Fruit fly (Drosophila melanogaster) whole organism: ENCODE data around the gene CG32700.

Experiments used
- CG8478 ChIP-seq: fragments of >200 bp; optimal IDR thresholded peaks from 2 replicates; lab custom pipeline; 2018; ENCODE audit warnings: inconsistent platforms
- Dll ChIP-seq: fragments of >200 bp; optimal IDR thresholded peaks from 2 replicates; lab custom pipeline; 2017
- EcR ChIP-seq, 2 experiments: fragments of >200 bp; optimal IDR thresholded peaks; 2 replicates each; lab custom pipeline; 2017; ENCODE audit warnings: missing biosample characterization in 2 of 2, missing genetic modification characterization in 2 of 2, missing genetic modification reagents in 2 of 2
- pan ChIP-seq: fragments of >200 bp; optimal IDR thresholded peaks from 2 replicates; lab custom pipeline; 2017
- psq ChIP-seq: fragments of >200 bp; optimal IDR thresholded peaks from 2 replicates; lab custom pipeline; 2017
- usp ChIP-seq: fragments of >200 bp; optimal IDR thresholded peaks from 2 replicates; lab custom pipeline; 2017; ENCODE audit warnings: missing biosample characterization, missing genetic modification characterization, mixed read lengths

The CG32700 gene

DNA sequence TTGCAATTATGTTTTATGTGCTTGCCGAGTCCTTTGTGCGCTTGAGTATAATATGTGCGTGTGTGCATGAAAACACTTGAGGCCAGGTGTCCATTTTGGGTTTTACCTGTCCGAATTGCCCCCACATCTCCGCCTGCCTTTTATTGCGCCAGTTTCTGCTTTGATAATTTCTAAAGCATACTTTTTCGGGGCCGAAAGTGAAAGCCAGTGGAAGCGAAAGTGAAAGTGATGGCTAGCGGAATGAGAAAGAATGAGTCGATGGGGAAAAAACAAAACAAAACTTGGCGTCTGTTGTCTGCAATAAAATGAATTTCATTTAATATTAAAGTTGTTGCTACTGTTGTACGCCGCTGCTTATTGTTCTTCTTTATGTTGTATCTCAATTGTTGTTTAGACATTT, 27.1 kb downstream of the CG32700 start:
- TF ChIP-seq psq (lab: Kevin White, UChicago): no peak
- TF ChIP-seq usp (GFP tag; lab: Kevin White, UChicago): no peak
- no peak for TF ChIP-seq CG8478 (lab: Kevin White, UChicago)
- TF ChIP-seq Dll (lab: Kevin White, UChicago): no peak
- TF ChIP-seq EcR (GFP tag; optimal IDR thresholded peaks at IDR 0.05; lab: Kevin White, UChicago): no peak
- no peak for TF ChIP-seq pan (lab: Kevin White, UChicago)

DNA sequence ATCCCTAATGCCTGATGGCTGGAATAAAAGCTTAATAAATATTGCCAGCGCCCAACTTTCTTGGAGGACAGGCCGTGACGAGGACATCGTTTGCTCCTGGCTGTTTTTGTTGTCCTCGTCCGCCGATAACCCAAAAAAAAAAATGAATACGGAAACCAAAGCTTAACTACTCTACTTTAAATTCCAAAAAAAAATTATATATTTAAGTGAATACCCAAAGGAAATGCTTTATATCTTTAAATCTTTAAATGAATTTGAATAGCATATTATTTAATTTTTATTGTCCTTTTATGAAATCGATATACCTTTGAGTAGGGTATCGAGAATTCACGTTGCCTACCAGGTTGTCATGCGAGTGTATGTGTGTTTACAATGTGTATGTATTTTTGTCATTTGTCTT, 30.5 kb downstream of the CG32700 start:
- TF ChIP-seq Dll (lab: Kevin White, UChicago) (no peak), usp (GFP tag; lab: Kevin White, UChicago) (no peak), pan (lab: Kevin White, UChicago) (no peak), CG8478 (lab: Kevin White, UChicago) (no peak), psq (lab: Kevin White, UChicago) (no peak)

DNA sequence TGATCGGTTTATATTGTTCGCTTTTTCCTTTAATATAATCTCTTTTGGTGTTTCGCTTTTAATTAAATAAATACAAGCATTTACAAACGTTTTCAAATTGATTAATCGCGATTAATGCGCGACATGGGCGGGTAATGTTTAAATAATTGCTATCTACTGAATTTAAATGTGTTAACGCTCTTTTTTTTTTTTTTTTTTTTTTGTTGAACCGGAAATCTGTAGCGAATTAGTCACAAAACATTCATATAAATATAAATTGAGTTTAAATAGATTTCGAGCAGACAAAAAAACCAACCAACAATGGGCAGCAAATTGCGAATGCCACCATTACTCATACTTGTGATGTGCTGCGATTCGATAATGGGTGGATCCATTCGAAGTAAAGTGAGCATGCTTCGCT, 39.4 kb downstream of the CG32700 start, which contains the start of gene CG34028:
CG34028 (plus strand) TSS at position 301 of the 400 bp plus-strand sequence.
- TF ChIP-seq pan (lab: Kevin White, UChicago) (no peak), psq (lab: Kevin White, UChicago) (no peak), CG8478 (lab: Kevin White, UChicago) (no peak), EcR (GFP tag; optimal IDR thresholded peaks at IDR 0.05; lab: Kevin White, UChicago) (no peak), Dll (lab: Kevin White, UChicago) (no peak), usp (GFP tag; lab: Kevin White, UChicago) (no peak)

DNA sequence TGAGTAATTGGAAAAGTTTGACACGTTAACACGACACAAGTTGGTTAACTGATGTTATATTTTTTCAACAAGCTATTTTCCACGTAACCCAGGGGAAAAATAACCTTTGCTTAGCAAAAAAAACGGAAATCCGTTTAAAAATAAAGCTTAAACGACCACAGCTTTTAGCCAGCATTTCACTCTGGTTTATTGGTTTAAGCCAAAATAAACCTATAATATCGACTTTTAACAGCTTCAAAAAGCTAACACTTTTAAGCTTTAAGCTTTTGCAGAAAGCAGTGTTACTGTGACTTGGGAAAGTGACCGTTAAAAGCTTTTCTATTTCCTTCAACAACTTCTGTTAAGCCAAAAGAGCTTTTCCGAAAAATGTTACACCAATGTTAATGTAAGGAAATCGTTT, 48.4 kb downstream of the CG32700 start:
- TF ChIP-seq psq (lab: Kevin White, UChicago) (no peak), pan (lab: Kevin White, UChicago) (no peak), Dll (lab: Kevin White, UChicago) (no peak), usp (GFP tag; lab: Kevin White, UChicago) (no peak), CG8478 (lab: Kevin White, UChicago) (no peak), EcR (GFP tag; optimal IDR thresholded peaks at IDR 0.05; lab: Kevin White, UChicago) (no peak)

DNA sequence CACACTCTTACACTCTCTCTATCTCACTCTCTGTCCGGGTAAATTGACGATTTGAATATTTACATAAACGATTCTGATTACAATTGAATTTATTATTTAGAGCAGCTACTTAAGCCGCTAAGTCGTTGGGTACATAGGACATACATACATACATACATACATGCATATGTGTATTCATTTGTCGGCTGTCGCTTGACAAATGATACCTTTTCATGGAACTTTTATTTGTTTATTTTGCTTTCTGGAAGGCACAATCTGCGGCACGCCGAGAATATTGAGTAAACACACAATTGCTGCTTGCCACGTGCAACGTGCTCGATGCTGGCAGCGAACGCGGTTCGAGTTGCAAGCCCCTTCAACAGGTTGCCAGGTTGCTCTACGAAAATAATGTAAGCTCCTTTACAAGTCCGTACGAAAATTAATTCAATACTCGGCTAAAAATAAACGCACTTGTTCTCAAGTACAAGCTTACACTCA, 49.8 kb downstream of the CG32700 start:
- TF ChIP-seq CG8478 (lab: Kevin White, UChicago): no peak

DNA sequence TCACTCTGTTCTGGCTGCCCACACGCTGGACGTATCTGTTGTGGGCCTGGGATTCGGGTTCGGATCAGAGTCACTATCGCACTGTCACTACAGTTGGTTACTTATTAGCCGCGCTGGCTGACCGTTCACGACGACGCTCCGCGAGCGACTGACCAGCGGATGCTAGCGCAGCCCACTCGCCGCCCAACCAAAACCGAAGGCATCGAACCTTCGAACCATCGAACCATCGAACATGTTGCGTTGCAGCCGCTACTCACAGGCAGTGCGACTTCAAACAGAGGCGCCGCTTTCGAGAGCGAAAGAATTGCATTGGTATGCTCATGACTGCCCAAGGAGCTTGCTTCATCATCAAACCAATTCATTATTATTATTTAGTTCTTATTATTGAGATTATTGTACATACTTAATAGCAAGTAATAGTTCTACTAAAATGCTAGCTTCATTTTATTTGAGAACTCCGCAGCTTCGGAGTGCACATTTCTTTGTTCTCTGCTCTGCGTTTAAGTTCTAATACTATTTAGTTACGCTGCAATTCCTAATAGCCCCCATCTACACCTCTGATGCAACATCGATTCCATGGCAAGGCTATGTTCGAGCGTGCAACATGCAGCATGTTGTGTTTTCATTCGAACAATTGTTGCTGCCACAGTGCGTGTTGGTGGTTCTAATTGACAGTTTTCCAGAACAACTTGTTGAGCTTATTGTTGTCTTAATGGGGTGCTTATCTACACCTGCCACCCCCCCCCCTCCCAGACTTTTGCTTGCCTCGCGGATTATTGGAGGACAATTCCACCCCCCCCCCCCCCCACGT, 50.4 kb downstream of the CG32700 start, which contains the start of gene mgl:
mgl (minus strand) TSS at position 136 of the 811 bp plus-strand sequence.
- no peak for TF ChIP-seq EcR (GFP tag; optimal IDR thresholded peaks at IDR 0.05; lab: Kevin White, UChicago)
- TF ChIP-seq pan (lab: Kevin White, UChicago): no peak
- TF ChIP-seq CG8478 (lab: Kevin White, UChicago): no peak
- TF ChIP-seq usp (GFP tag; lab: Kevin White, UChicago): no peak

DNA sequence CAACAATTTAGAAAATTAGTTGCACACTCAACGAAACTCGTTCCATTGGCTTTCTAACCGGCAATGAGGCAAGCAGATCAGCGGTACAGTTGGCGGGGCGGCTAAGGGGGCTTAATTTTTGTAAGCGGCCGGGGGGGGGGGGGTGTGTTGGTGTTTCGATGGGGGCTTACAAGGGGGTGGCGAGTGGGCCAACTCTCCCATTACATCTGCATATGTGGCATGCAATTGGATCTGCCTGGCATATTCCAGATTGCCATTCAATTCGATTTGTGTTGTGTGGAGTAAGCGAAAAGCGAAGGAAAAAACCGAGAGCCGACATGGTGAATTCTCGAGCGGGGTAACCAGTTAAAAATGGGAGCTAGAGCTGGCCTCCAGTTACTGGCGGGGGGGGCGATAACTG, 52.5 kb downstream of the CG32700 start:
- TF ChIP-seq Dll (lab: Kevin White, UChicago) (no peak), EcR (GFP tag; optimal IDR thresholded peaks at IDR 0.05; lab: Kevin White, UChicago) (no peak), CG8478 (lab: Kevin White, UChicago) (no peak), pan (lab: Kevin White, UChicago) (no peak), psq (lab: Kevin White, UChicago) (no peak), usp (GFP tag; lab: Kevin White, UChicago) (no peak)

DNA sequence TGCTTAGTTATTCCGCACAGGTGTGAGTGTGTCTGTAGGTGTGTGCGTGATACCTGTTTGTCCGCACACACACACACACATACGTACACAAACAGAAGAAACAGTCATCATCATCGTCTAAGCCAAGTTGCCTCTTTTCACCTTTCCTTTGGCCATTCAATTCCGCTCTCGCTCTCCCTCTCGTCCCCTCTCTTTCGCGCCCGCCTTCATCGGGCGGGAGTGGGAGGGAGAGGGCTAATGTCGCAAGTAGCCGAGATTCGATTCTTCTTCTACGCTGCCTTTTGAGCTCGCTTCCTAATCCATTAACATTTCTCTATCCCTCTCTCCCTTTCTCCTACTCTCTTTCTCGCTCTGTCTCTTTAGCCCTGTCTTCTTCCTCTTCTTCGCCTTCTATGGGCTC, 53.5 kb downstream of the CG32700 start:
- TF ChIP-seq usp (GFP tag; lab: Kevin White, UChicago) (no peak), psq (lab: Kevin White, UChicago) (no peak), EcR (GFP tag; optimal IDR thresholded peaks at IDR 0.05; lab: Kevin White, UChicago) (no peak), CG8478 (lab: Kevin White, UChicago) (no peak), Dll (lab: Kevin White, UChicago) (no peak), pan (lab: Kevin White, UChicago) (no peak)

DNA sequence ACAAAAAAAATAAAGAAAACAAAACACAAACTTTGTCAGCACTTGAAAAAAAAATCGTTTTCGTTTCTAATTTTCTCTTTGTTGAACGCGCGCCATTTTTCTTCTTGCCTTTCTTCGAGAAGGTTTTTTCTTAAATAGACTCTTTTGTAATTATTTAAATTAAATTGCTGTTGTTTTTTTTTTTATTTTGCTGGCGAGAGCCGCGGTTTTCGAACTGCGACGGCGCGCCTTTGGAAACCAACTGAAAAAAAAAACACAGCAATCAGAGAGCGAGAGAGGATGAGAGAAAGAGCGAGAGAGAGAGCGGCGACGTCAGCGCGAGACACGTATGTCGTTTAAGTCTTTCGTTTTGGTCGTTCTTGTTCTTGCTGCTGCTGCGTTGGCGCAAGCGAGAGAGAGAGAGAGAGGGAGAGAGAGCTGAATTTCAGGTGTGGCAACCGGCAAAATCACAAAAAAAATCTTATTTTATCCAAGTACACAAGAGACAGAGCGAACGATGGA, 54.6 kb downstream of the CG32700 start:
- no peak for TF ChIP-seq psq (lab: Kevin White, UChicago)
- TF ChIP-seq Dll (lab: Kevin White, UChicago): peak; percentile 88

DNA sequence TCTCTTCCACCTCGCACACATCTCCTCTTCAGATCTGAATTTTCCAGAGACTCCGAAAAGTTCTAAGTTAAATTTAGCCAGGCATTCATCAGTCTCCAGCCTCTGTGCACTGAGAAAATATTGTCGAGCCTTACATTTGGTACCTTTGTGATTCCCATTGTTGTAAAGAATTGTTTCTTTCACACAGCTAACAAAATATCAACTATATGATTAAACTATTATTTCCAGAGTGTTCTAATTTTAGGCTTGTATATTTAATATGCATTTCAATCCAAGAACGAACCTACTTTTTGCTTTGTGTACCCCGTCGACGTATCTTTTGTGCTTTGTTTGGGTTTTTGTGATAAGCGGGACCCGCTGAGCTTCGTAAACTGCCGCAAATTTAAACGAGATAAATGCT, 56.5 kb downstream of the CG32700 start:
- TF ChIP-seq psq (lab: Kevin White, UChicago) (no peak), CG8478 (lab: Kevin White, UChicago) (no peak), EcR (GFP tag; optimal IDR thresholded peaks at IDR 0.05; lab: Kevin White, UChicago) (no peak), Dll (lab: Kevin White, UChicago) (no peak), pan (lab: Kevin White, UChicago) (no peak), usp (GFP tag; lab: Kevin White, UChicago) (no peak)

DNA sequence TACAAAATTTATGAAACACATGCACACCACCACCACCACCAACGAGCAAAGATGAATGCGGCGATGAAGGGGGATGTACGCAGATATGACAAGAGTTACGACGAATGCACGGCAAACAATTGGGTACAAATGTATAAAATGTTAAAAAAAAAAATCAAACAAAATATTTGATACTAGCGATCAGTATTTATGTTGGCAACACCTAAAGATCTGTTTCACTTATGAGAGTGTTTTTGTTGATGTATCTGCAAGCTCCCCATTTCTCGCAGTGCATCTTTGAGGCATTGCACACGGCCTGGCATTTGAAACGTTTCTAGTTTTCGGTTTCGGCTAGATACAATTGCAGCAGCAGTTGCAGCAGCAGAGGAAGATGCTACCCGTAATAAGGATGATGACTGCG, 63.8 kb downstream of the CG32700 start:
- no peak for TF ChIP-seq EcR (GFP tag; optimal IDR thresholded peaks at IDR 0.05; lab: Kevin White, UChicago)
- TF ChIP-seq pan (lab: Kevin White, UChicago): no peak
- TF ChIP-seq psq (lab: Kevin White, UChicago): no peak
- no peak for TF ChIP-seq Dll (lab: Kevin White, UChicago)
- no peak for TF ChIP-seq usp (GFP tag; lab: Kevin White, UChicago)
- no peak for TF ChIP-seq CG8478 (lab: Kevin White, UChicago)
